Worm (Caenorhabditis elegans) whole organism, L3 larva: ENCODE results near the gene col-9.

Source experiments
- ama-1 ChIP-seq: fragments of 150-350 bp; optimal IDR thresholded peaks from 2 replicates; lab custom pipeline; 2018
- elt-3 ChIP-seq, 3 experiments: fragments of 150-350 bp in 1 of 3; sonication (generic microtip) in 2 of 3; optimal IDR thresholded peaks; 2 replicates in 2 of 3; 4 replicates in 1 of 3; lab custom pipeline; 2014 to 2017; ENCODE audit warnings: missing biosample characterization in 3 of 3, missing genetic modification characterization in 3 of 3
- lin-15B ChIP-seq: fragments of 150-350 bp; optimal IDR thresholded peaks from 2 replicates; lab custom pipeline; 2014; ENCODE audit warnings: missing biosample characterization, missing genetic modification characterization
- mdl-1 ChIP-seq: fragments of 150-350 bp; optimal IDR thresholded peaks from 2 replicates; lab custom pipeline; 2014; ENCODE audit warnings: missing biosample characterization, missing genetic modification characterization
- snpc-4 ChIP-seq: fragments of 150-350 bp; optimal IDR thresholded peaks from 2 replicates; lab custom pipeline; 2014; ENCODE audit warnings: missing biosample characterization, missing genetic modification characterization
- unc-39 ChIP-seq: sonication (generic microtip); optimal IDR thresholded peaks from 4 replicates; lab custom pipeline; 2017; ENCODE audit warnings: missing biosample characterization, missing genetic modification characterization
- unc-62 ChIP-seq: fragments of 150-350 bp; sonication (generic microtip); optimal IDR thresholded peaks from 4 replicates; lab custom pipeline; 2014; ENCODE audit warnings: missing biosample characterization, missing genetic modification reagents, missing genetic modification characterization
- ztf-4 ChIP-seq: fragments of 150-350 bp; optimal IDR thresholded peaks from 2 replicates; lab custom pipeline; 2014; ENCODE audit warnings: missing biosample characterization, missing genetic modification characterization

- TF ChIP-seq mdl-1 (tag; lab: Kevin White, UChicago), result no peak
- peak; percentile 51 for TF ChIP-seq ama-1 (lab: Kevin White, UChicago)
- TF ChIP-seq elt-3 (tag; optimal IDR thresholded peaks at IDR 0.05; lab: Kevin White, UChicago), result no peak
- no peak for TF ChIP-seq unc-62 (GFP tag; lab: Kevin White, UChicago)
- no peak for TF ChIP-seq ztf-4 (tag; lab: Kevin White, UChicago)
- no peak for TF ChIP-seq lin-15B (tag; lab: Kevin White, UChicago)
- TF ChIP-seq snpc-4 (tag; lab: Kevin White, UChicago), result no peak
- no peak for TF ChIP-seq unc-39 (tag; lab: Kevin White, UChicago)
These were observed 46.5 kb upstream of the col-9 start for ce11 chrX:13543350-13543749.
